Worm (Caenorhabditis elegans) whole organism, L4 larva: ENCODE results near the gene Y24F12A.1.

ENCODE experiments used
- D1046.2 ChIP-seq: fragments of 200-800 bp; sonication (Bioruptor generic); IDR thresholded peaks from 2 replicates; pipeline ENCODE4 v1.3.6; 2022; ENCODE audit warnings: missing genetic modification characterization, missing compliant biosample characterization
- F26F4.8 ChIP-seq: fragments of 200-800 bp; sonication (Bioruptor generic); conservative IDR thresholded peaks from 2 replicates; pipeline ENCODE4 v1.3.6; 2022; ENCODE audit warnings: missing genetic modification characterization, missing compliant biosample characterization
- F37D6.2 ChIP-seq: sonication (generic microtip); optimal IDR thresholded peaks from 2 replicates; lab custom pipeline; 2016; ENCODE audit warnings: mild to moderate bottlenecking, missing genetic modification characterization, missing compliant biosample characterization
- T26A8.4 ChIP-seq: fragments of 200-800 bp; sonication (Bioruptor generic); IDR thresholded peaks from 2 replicates; pipeline ENCODE4 v1.3.6; 2022; ENCODE audit warnings: missing genetic modification characterization, missing compliant biosample characterization
- Y105C5A.15 ChIP-seq: fragments of 200-800 bp; sonication (Bioruptor generic); IDR thresholded peaks from 2 replicates; pipeline ENCODE4 v1.3.6; 2022; ENCODE audit warnings: missing genetic modification characterization, missing compliant biosample characterization
- Y48G9A.11 ChIP-seq: fragments of 200-800 bp; sonication (Bioruptor generic); IDR thresholded peaks from 2 replicates; pipeline ENCODE4 v1.3.6; 2022; ENCODE audit warnings: missing genetic modification reagents, missing genetic modification characterization, missing compliant biosample characterization
- ZK337.2 ChIP-seq: fragments of 200-800 bp; sonication (Bioruptor generic); IDR thresholded peaks from 2 replicates; pipeline ENCODE4 v1.3.6; 2022; ENCODE audit warnings: missing genetic modification reagents, missing genetic modification characterization, missing compliant biosample characterization
- ZK546.5 ChIP-seq, 2 experiments: sonication (generic microtip); optimal IDR thresholded peaks; 2 replicates each; lab custom pipeline; 2017; ENCODE audit warnings: missing biosample characterization in 2 of 2, missing genetic modification characterization in 2 of 2
- aly-2 ChIP-seq: sonication (generic microtip); optimal IDR thresholded peaks from 2 replicates; lab custom pipeline; 2018; ENCODE audit warnings: missing biosample characterization, missing genetic modification characterization
- arid-1 ChIP-seq: fragments of 200-800 bp; sonication (Bioruptor generic); conservative IDR thresholded peaks from 2 replicates; pipeline ENCODE4 v1.3.6; 2022; ENCODE audit warnings: missing genetic modification reagents, missing genetic modification characterization, missing compliant biosample characterization
- attf-4 ChIP-seq: sonication (generic microtip); optimal IDR thresholded peaks from 3 replicates; lab custom pipeline; 2017; ENCODE audit warnings: missing biosample characterization, missing genetic modification characterization
- ceh-20 ChIP-seq: fragments of 200-800 bp; sonication (Bioruptor generic); IDR thresholded peaks from 2 replicates; pipeline ENCODE4 v1.3.6; 2022; ENCODE audit warnings: missing genetic modification reagents, missing genetic modification characterization, missing compliant biosample characterization
- ceh-28 ChIP-seq: fragments of 150-350 bp; optimal IDR thresholded peaks from 2 replicates; lab custom pipeline; 2014; ENCODE audit warnings: missing biosample characterization, missing genetic modification reagents, missing genetic modification characterization
- ceh-62 ChIP-seq: sonication (generic microtip); optimal IDR thresholded peaks from 2 replicates; lab custom pipeline; 2017; ENCODE audit warnings: missing biosample characterization, missing genetic modification characterization
- ceh-82 ChIP-seq: sonication (generic microtip); optimal IDR thresholded peaks from 2 replicates; lab custom pipeline; 2017; ENCODE audit warnings: missing biosample characterization, missing genetic modification characterization
- ces-1 ChIP-seq: fragments of 150-350 bp; sonication (generic microtip); optimal IDR thresholded peaks from 4 replicates; lab custom pipeline; 2014; ENCODE audit warnings: missing biosample characterization, missing genetic modification reagents, missing genetic modification characterization
- ctbp-1 ChIP-seq: fragments of 200-800 bp; sonication (Bioruptor generic); IDR thresholded peaks from 2 replicates; pipeline ENCODE4 v1.3.6; 2022; ENCODE audit warnings: missing genetic modification reagents, missing genetic modification characterization, missing compliant biosample characterization
- daf-12 ChIP-seq: fragments of 150-350 bp; optimal IDR thresholded peaks from 2 replicates; lab custom pipeline; 2014; ENCODE audit warnings: missing biosample characterization, missing genetic modification reagents, missing genetic modification characterization
- daf-19 ChIP-seq: fragments of 200-800 bp; sonication (Bioruptor generic); conservative IDR thresholded peaks from 2 replicates; pipeline ENCODE4 v1.3.6; 2022; ENCODE audit warnings: missing genetic modification characterization, missing compliant biosample characterization
- daf-8 ChIP-seq: fragments of 200-800 bp; sonication (Bioruptor generic); IDR thresholded peaks from 2 replicates; pipeline ENCODE4 v1.3.6; 2022; ENCODE audit warnings: missing genetic modification characterization, missing compliant biosample characterization
- dmd-6 ChIP-seq: fragments of 200-800 bp; sonication (Bioruptor generic); IDR thresholded peaks from 2 replicates; pipeline ENCODE4 v1.3.6; 2022; ENCODE audit warnings: missing genetic modification reagents, missing genetic modification characterization, missing compliant biosample characterization
- dmd-8 ChIP-seq: fragments of 200-800 bp; sonication (Bioruptor generic); IDR thresholded peaks from 2 replicates; pipeline ENCODE4 v1.3.6; 2022; ENCODE audit warnings: missing genetic modification characterization, missing compliant biosample characterization
- dmd-9 ChIP-seq: fragments of 200-800 bp; sonication (Bioruptor generic); IDR thresholded peaks from 2 replicates; pipeline ENCODE4 v1.3.6; 2022; ENCODE audit warnings: missing genetic modification reagents, missing genetic modification characterization, missing compliant biosample characterization
- egl-27 ChIP-seq: sonication (generic microtip); optimal IDR thresholded peaks from 3 replicates; lab custom pipeline; 2017; ENCODE audit warnings: missing biosample characterization, missing genetic modification reagents, missing genetic modification characterization
- egl-43 ChIP-seq: fragments of 200-800 bp; sonication (Bioruptor generic); IDR thresholded peaks from 2 replicates; pipeline ENCODE4 v1.3.6; 2022; ENCODE audit warnings: missing genetic modification reagents, missing genetic modification characterization, missing compliant biosample characterization
- gei-8 ChIP-seq: fragments of 200-800 bp; sonication (Bioruptor generic); optimal IDR thresholded peaks from 2 replicates; lab custom pipeline; 2018; ENCODE audit warnings: mild to moderate bottlenecking, missing genetic modification characterization, missing compliant biosample characterization
- hif-1 ChIP-seq, 2 experiments: sonication (generic microtip); optimal IDR thresholded peaks; 2 replicates each; lab custom pipeline; 2016 to 2017; ENCODE audit warnings: missing compliant biosample characterization in 2 of 2, missing genetic modification characterization in 2 of 2, missing genetic modification reagents in 2 of 2, missing genotype in 2 of 2, mild to moderate bottlenecking in 1 of 2
- hlh-30 ChIP-seq: sonication (generic microtip); optimal IDR thresholded peaks from 2 replicates; lab custom pipeline; 2017; ENCODE audit warnings: antibody characterized with exemption, mild to moderate bottlenecking, missing genetic modification characterization, missing compliant biosample characterization; ENCODE audit not compliant: insufficient read depth
- hmg-1.1 ChIP-seq: fragments of 200-800 bp; sonication (Bioruptor generic); IDR thresholded peaks from 2 replicates; pipeline ENCODE4 v1.3.6; 2022; ENCODE audit warnings: missing genetic modification reagents, missing genetic modification characterization, missing compliant biosample characterization
- lin-1 ChIP-seq: fragments of 200-800 bp; sonication (Bioruptor generic); IDR thresholded peaks from 2 replicates; pipeline ENCODE4 v1.3.6; 2022; ENCODE audit warnings: missing genetic modification reagents, missing genetic modification characterization, missing compliant biosample characterization
- lin-13 ChIP-seq: fragments of 150-350 bp; optimal IDR thresholded peaks from 2 replicates; lab custom pipeline; 2014; ENCODE audit warnings: missing biosample characterization, missing genetic modification reagents, missing genetic modification characterization
- lin-29 ChIP-seq: fragments of 200-800 bp; sonication (Bioruptor generic); IDR thresholded peaks from 2 replicates; pipeline ENCODE4 v1.3.6; 2022; ENCODE audit warnings: missing genetic modification reagents, missing genetic modification characterization, missing compliant biosample characterization
- madf-5 ChIP-seq, 2 experiments: fragments of 200-800 bp; sonication (Bioruptor generic); IDR thresholded peaks; 2 replicates each; pipeline ENCODE4 v1.3.6; 2022; ENCODE audit warnings: missing compliant biosample characterization in 2 of 2, missing genetic modification characterization in 2 of 2
- mdt-29 ChIP-seq: fragments of 200-800 bp; sonication (Bioruptor generic); IDR thresholded peaks from 2 replicates; pipeline ENCODE4 v1.3.6; 2022; ENCODE audit warnings: missing genetic modification reagents, missing genetic modification characterization, missing compliant biosample characterization
- mes-2 ChIP-seq: sonication (generic microtip); optimal IDR thresholded peaks from 2 replicates; lab custom pipeline; 2016; ENCODE audit warnings: missing genotype, mild to moderate bottlenecking, missing genetic modification characterization, missing compliant biosample characterization; ENCODE audit not compliant: poor library complexity, severe bottlenecking
- mxl-2 ChIP-seq: fragments of 200-800 bp; sonication (Bioruptor generic); conservative IDR thresholded peaks from 2 replicates; pipeline ENCODE4 v1.3.6; 2022; ENCODE audit warnings: missing genetic modification reagents, missing genetic modification characterization, missing compliant biosample characterization
- mxl-3 ChIP-seq: fragments of 200-800 bp; sonication (Bioruptor generic); optimal IDR thresholded peaks from 2 replicates; lab custom pipeline; 2018; ENCODE audit warnings: mild to moderate bottlenecking, missing genetic modification characterization, missing compliant biosample characterization
- nhr-10 ChIP-seq: fragments of 150-350 bp; optimal IDR thresholded peaks from 2 replicates; lab custom pipeline; 2014; ENCODE audit warnings: missing biosample characterization, missing genetic modification characterization
- nhr-42 ChIP-seq: fragments of 200-800 bp; sonication (Bioruptor generic); IDR thresholded peaks from 2 replicates; pipeline ENCODE4 v1.3.6; 2022; ENCODE audit warnings: missing genetic modification characterization, missing compliant biosample characterization
- nhr-48 ChIP-seq: sonication (generic microtip); optimal IDR thresholded peaks from 2 replicates; lab custom pipeline; 2016; ENCODE audit warnings: mild to moderate bottlenecking, missing genetic modification characterization, missing compliant biosample characterization
- nhr-6 ChIP-seq: fragments of 150-350 bp; optimal IDR thresholded peaks from 2 replicates; lab custom pipeline; 2014; ENCODE audit warnings: missing biosample characterization, missing genetic modification characterization
- nhr-76 ChIP-seq: fragments of 150-350 bp; optimal IDR thresholded peaks from 2 replicates; lab custom pipeline; 2014; ENCODE audit warnings: missing biosample characterization, missing genetic modification characterization
- pha-4 ChIP-seq, 2 experiments: fragments of 150-350 bp in 1 of 2; fragments of 200-800 bp in 1 of 2; sonication (Bioruptor generic) in 1 of 2; IDR thresholded peaks in 1 of 2; optimal IDR thresholded peaks in 1 of 2; 2 replicates each; pipeline versions ENCODE4 v1.3.6 to Lab custom; 2014 to 2022; ENCODE audit warnings: missing genetic modification characterization in 2 of 2, missing genetic modification reagents in 2 of 2, missing biosample characterization in 1 of 2, missing compliant biosample characterization in 1 of 2
- pqm-1 ChIP-seq: sonication (generic microtip); optimal IDR thresholded peaks from 2 replicates; lab custom pipeline; 2017; ENCODE audit warnings: missing biosample characterization, missing genetic modification characterization
- rbr-2 ChIP-seq: sonication (generic microtip); optimal IDR thresholded peaks from 2 replicates; lab custom pipeline; 2016; ENCODE audit warnings: missing genotype, missing genetic modification characterization, missing compliant biosample characterization
- spr-1 ChIP-seq: sonication (generic microtip); optimal IDR thresholded peaks from 2 replicates; lab custom pipeline; 2016; ENCODE audit warnings: mild to moderate bottlenecking, missing genetic modification characterization, missing compliant biosample characterization
- tag-97 ChIP-seq: fragments of 200-800 bp; sonication (Bioruptor generic); IDR thresholded peaks from 2 replicates; pipeline ENCODE4 v1.3.6; 2022; ENCODE audit warnings: missing genetic modification characterization, missing compliant biosample characterization
- zag-1 ChIP-seq: fragments of 150-350 bp; optimal IDR thresholded peaks from 2 replicates; lab custom pipeline; 2014; ENCODE audit warnings: missing biosample characterization, missing genetic modification characterization
- zfp-2 ChIP-seq: sonication (generic microtip); optimal IDR thresholded peaks from 2 replicates; lab custom pipeline; 2016; ENCODE audit warnings: mild to moderate bottlenecking, missing genetic modification characterization, missing compliant biosample characterization
- zfp-3 ChIP-seq: fragments of 200-800 bp; sonication (Bioruptor generic); conservative IDR thresholded peaks from 2 replicates; pipeline ENCODE4 v1.3.6; 2022; ENCODE audit warnings: missing genetic modification reagents, missing genetic modification characterization, missing compliant biosample characterization
- zip-11 ChIP-seq: fragments of 200-800 bp; sonication (Bioruptor generic); IDR thresholded peaks from 2 replicates; pipeline ENCODE4 v1.3.6; 2022; ENCODE audit warnings: missing genetic modification characterization, missing compliant biosample characterization
- ztf-11 ChIP-seq: fragments of 150-350 bp; optimal IDR thresholded peaks from 2 replicates; lab custom pipeline; 2014; ENCODE audit warnings: missing biosample characterization, missing genetic modification characterization

Gene Y24F12A.1

DNA sequence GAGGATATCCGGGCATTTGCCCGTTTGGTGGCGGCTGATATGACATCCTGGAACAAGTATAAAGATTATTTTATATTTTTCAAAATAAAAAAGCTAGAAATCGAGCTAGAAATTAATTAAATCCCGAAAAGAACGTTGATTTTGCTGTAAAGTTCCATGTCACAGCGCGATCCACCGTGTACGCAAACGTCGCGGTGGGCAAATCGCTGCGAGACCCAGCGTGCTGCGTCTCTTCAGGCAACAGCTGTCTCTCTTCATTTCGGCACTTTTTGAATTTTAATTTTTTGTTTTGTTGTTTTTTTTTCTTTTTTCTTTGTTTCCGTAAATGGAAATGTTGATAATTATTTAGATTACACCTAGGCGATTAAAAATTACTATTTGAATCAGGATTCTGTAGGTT, 38.9 kb upstream of the Y24F12A.1 start, which contains the start of gene sec-24.1 (continued):
- no peak for TF ChIP-seq madf-5 (GFP tag; IDR thresholded peaks at IDR 0.05; lab: Robert Waterston, UW)
- peak in 1 of 2 experiments; percentile 69 for TF ChIP-seq hif-1 (tag; optimal IDR thresholded peaks at IDR 0.05; lab: Kevin White, UChicago)
- TF ChIP-seq daf-19 (GFP tag; lab: Robert Waterston, UW): no peak
- TF ChIP-seq ces-1: no peak
- peak; percentile 92 for TF ChIP-seq hmg-1.1 (GFP tag; lab: Robert Waterston, UW)
- no peak for TF ChIP-seq egl-27 (tag; lab: Kevin White, UChicago)
- no peak for TF ChIP-seq dmd-8
- TF ChIP-seq pha-4 (GFP tag; IDR thresholded peaks at IDR 0.05; lab: Robert Waterston, UW): peak; percentile 84
- no peak for TF ChIP-seq pha-4 (tag; optimal IDR thresholded peaks at IDR 0.05; lab: Kevin White, UChicago)
- no peak for TF ChIP-seq dmd-9 (GFP tag; lab: Robert Waterston, UW)
- TF ChIP-seq zag-1 (tag; lab: Kevin White, UChicago): peak; percentile 5
- peak; percentile 77 for TF ChIP-seq arid-1 (GFP tag; lab: Robert Waterston, UW)
- TF ChIP-seq lin-1 (GFP tag; lab: Robert Waterston, UW): no peak
- TF ChIP-seq nhr-76 (tag; lab: Kevin White, UChicago): no peak
- no peak for TF ChIP-seq daf-12 (tag; lab: Kevin White, UChicago)
- TF ChIP-seq hlh-30 (tag; lab: Kevin White, UChicago): peak; percentile 89
- TF ChIP-seq D1046.2 (GFP tag; lab: Robert Waterston, UW): no peak
- no peak for TF ChIP-seq nhr-42 (GFP tag; lab: Robert Waterston, UW)
- peak; percentile 77 for TF ChIP-seq ceh-20 (GFP tag; lab: Robert Waterston, UW)
- TF ChIP-seq dmd-6 (GFP tag; lab: Robert Waterston, UW): peak; percentile 54
- peak; percentile 90 for TF ChIP-seq nhr-6
- TF ChIP-seq ZK546.5 (tag; optimal IDR thresholded peaks at IDR 0.05; lab: Kevin White, UChicago): peak in 1 of 2 experiments; percentile 18
- TF ChIP-seq ctbp-1 (GFP tag; lab: Robert Waterston, UW): peak; percentile 71
- TF ChIP-seq attf-4: no peak
- no peak for TF ChIP-seq ZK337.2
- no peak for TF ChIP-seq daf-8
- peak; percentile 82 for TF ChIP-seq rbr-2 (tag; lab: Kevin White, UChicago)
- 0 out of 2 replicates have a peak, but pooled peaks have one; percentile 55 for TF ChIP-seq zfp-3 (GFP tag; lab: Robert Waterston, UW)
- TF ChIP-seq T26A8.4 (GFP tag; lab: Robert Waterston, UW): peak; percentile 88
- no peak for TF ChIP-seq egl-43 (GFP tag; lab: Robert Waterston, UW)
- TF ChIP-seq ceh-82 (tag; lab: Kevin White, UChicago): no peak
- no peak for TF ChIP-seq Y105C5A.15 (GFP tag; lab: Robert Waterston, UW)
- peak; percentile 7 for TF ChIP-seq zfp-2
- TF ChIP-seq ztf-11 (tag; lab: Kevin White, UChicago): no peak
- peak; percentile 35 for TF ChIP-seq F37D6.2 (tag; lab: Kevin White, UChicago)
- peak; percentile 25 for TF ChIP-seq mxl-3 (GFP tag; lab: Kevin White, UChicago)
- TF ChIP-seq F26F4.8 (GFP tag; lab: Robert Waterston, UW): no peak
- peak; percentile 52 for TF ChIP-seq lin-13 (GFP tag; lab: Kevin White, UChicago)
- TF ChIP-seq aly-2 (tag; lab: Kevin White, UChicago): no peak
- TF ChIP-seq nhr-10: peak; percentile 44
- no peak for TF ChIP-seq tag-97 (GFP tag; lab: Robert Waterston, UW)
- no peak for TF ChIP-seq zip-11 (GFP tag; lab: Robert Waterston, UW)
- peak; percentile 50; the same call in 1 of the 2 replicates for TF ChIP-seq mdt-29 (GFP tag; lab: Robert Waterston, UW)
- peak; percentile 93 for TF ChIP-seq mes-2 (tag; lab: Kevin White, UChicago)
- TF ChIP-seq lin-29 (GFP tag; lab: Robert Waterston, UW): peak; percentile 62; the same call in 1 of the 2 replicates
- no peak for TF ChIP-seq ceh-62 (tag; lab: Kevin White, UChicago)
- TF ChIP-seq spr-1 (tag; lab: Kevin White, UChicago): peak; percentile 71
- no peak for TF ChIP-seq gei-8 (GFP tag; lab: Kevin White, UChicago)
- peak; percentile 61 for TF ChIP-seq nhr-48 (tag; lab: Kevin White, UChicago)
- TF ChIP-seq mxl-2 (GFP tag; lab: Robert Waterston, UW): no peak
- no peak for TF ChIP-seq pqm-1 (tag; lab: Kevin White, UChicago)
- TF ChIP-seq ceh-28 (tag; lab: Kevin White, UChicago): no peak
- no peak for TF ChIP-seq Y48G9A.11 (GFP tag; lab: Robert Waterston, UW)
